Fruit fly (Drosophila melanogaster) whole organism, prepupa: Measurements from ENCODE around the gene wapl.

Source experiments
- Blimp-1 ChIP-seq: fragments of 200-800 bp; sonication (Bioruptor generic); optimal IDR thresholded peaks from 3 replicates; lab custom pipeline; 2017; ENCODE audit warnings: missing biosample characterization, missing genetic modification characterization, mild to moderate bottlenecking, moderate library complexity, missing genetic modification reagents
- CG10631 ChIP-seq: fragments of 200-800 bp; sonication (Bioruptor generic); optimal IDR thresholded peaks from 2 replicates; lab custom pipeline; 2016; ENCODE audit warnings: missing biosample characterization, missing genetic modification characterization
- CG10669 ChIP-seq: fragments of 200-800 bp; sonication (Bioruptor generic); optimal IDR thresholded peaks from 3 replicates; lab custom pipeline; 2018; ENCODE audit warnings: missing biosample characterization, mild to moderate bottlenecking, missing genetic modification characterization, moderate library complexity
- CG11762 ChIP-seq: fragments of 200-800 bp; sonication (Bioruptor generic); optimal IDR thresholded peaks from 3 replicates; lab custom pipeline; 2016; ENCODE audit warnings: missing biosample characterization, missing genetic modification characterization; ENCODE audit not compliant: insufficient read depth
- CG11902 ChIP-seq: fragments of 200-800 bp; sonication (Bioruptor generic); optimal IDR thresholded peaks from 3 replicates; lab custom pipeline; 2016; ENCODE audit warnings: missing biosample characterization, missing genetic modification characterization
- CG1621 ChIP-seq: fragments of 200-800 bp; sonication (Bioruptor generic); optimal IDR thresholded peaks from 3 replicates; lab custom pipeline; 2018; ENCODE audit warnings: missing biosample characterization, mild to moderate bottlenecking, missing genetic modification characterization
- CG16779 ChIP-seq: fragments of 200-800 bp; sonication (Bioruptor generic); optimal IDR thresholded peaks from 3 replicates; lab custom pipeline; 2017; ENCODE audit warnings: missing biosample characterization, mild to moderate bottlenecking, missing genetic modification characterization
- CG31627 ChIP-seq: fragments of 200-800 bp; sonication (Bioruptor generic); optimal IDR thresholded peaks from 3 replicates; lab custom pipeline; 2016; ENCODE audit warnings: missing biosample characterization, missing genetic modification characterization
- CG34406 ChIP-seq: fragments of 200-800 bp; sonication (Bioruptor generic); optimal IDR thresholded peaks from 3 replicates; lab custom pipeline; 2016; ENCODE audit warnings: missing biosample characterization, missing genetic modification characterization
- CG6792 ChIP-seq: fragments of 200-800 bp; sonication (Bioruptor generic); optimal IDR thresholded peaks from 3 replicates; lab custom pipeline; 2016; ENCODE audit warnings: missing biosample characterization, missing genetic modification characterization
- CG6808 ChIP-seq: fragments of 200-800 bp; sonication (Bioruptor generic); optimal IDR thresholded peaks from 3 replicates; lab custom pipeline; 2017; ENCODE audit warnings: missing biosample characterization, missing genetic modification characterization, mild to moderate bottlenecking, moderate library complexity, missing genetic modification reagents
- CG6854 ChIP-seq: fragments of 200-800 bp; sonication (Bioruptor generic); optimal IDR thresholded peaks from 2 replicates; lab custom pipeline; 2017; ENCODE audit warnings: missing biosample characterization, mild to moderate bottlenecking, missing genetic modification characterization
- CG8119 ChIP-seq: fragments of 200-800 bp; sonication (Bioruptor generic); IDR thresholded peaks from 3 replicates; pipeline ENCODE4 v1.3.6; 2022; ENCODE audit warnings: missing biosample characterization, missing genetic modification characterization
- CG8319 ChIP-seq: fragments of 200-800 bp; sonication (Bioruptor generic); optimal IDR thresholded peaks from 3 replicates; lab custom pipeline; 2016; ENCODE audit warnings: missing biosample characterization, missing genetic modification characterization
- CG9139 ChIP-seq: fragments of 200-800 bp; sonication (Bioruptor generic); optimal IDR thresholded peaks from 3 replicates; lab custom pipeline; 2017; ENCODE audit warnings: missing biosample characterization, mild to moderate bottlenecking, missing genetic modification characterization
- Eip78C ChIP-seq: fragments of 200-800 bp; sonication (Bioruptor generic); peaks from one replicate; lab custom pipeline; 2016; ENCODE audit warnings: missing biosample characterization, missing genetic modification characterization
- Eip93F ChIP-seq: fragments of 200-800 bp; sonication (Bioruptor generic); optimal IDR thresholded peaks from 2 replicates; lab custom pipeline; 2016; ENCODE audit warnings: missing biosample characterization, mild to moderate bottlenecking, missing genetic modification characterization
- Ets21C ChIP-seq: fragments of 200-800 bp; sonication (Bioruptor generic); optimal IDR thresholded peaks from 3 replicates; lab custom pipeline; 2016; ENCODE audit warnings: missing biosample characterization, missing genetic modification characterization
- Ets96B ChIP-seq: fragments of 200-800 bp; optimal IDR thresholded peaks from 2 replicates; lab custom pipeline; 2019; ENCODE audit warnings: missing biosample characterization, mild to moderate bottlenecking, missing genetic modification characterization, moderate library complexity
- Gug ChIP-seq: fragments of 200-800 bp; sonication (Bioruptor generic); IDR thresholded peaks from 2 replicates; pipeline ENCODE4 v1.3.6; 2022; ENCODE audit warnings: missing biosample characterization, missing genetic modification characterization
- Hr38 ChIP-seq: sonication (Bioruptor generic); optimal IDR thresholded peaks from 2 replicates; lab custom pipeline; 2016; ENCODE audit warnings: missing biosample characterization, missing genetic modification characterization
- Hr39 ChIP-seq: fragments of 200-800 bp; sonication (Bioruptor generic); optimal IDR thresholded peaks from 2 replicates; lab custom pipeline; 2016; ENCODE audit warnings: missing biosample characterization, missing genetic modification characterization
- Hr4 ChIP-seq: fragments of 200-800 bp; sonication (Bioruptor generic); optimal IDR thresholded peaks from 3 replicates; lab custom pipeline; 2016; ENCODE audit warnings: missing biosample characterization, missing genetic modification characterization
- OdsH ChIP-seq: fragments of 200-800 bp; sonication (Bioruptor generic); optimal IDR thresholded peaks from 3 replicates; lab custom pipeline; 2016; ENCODE audit warnings: missing biosample characterization, missing genetic modification characterization
- Sox102F ChIP-seq: fragments of 200-800 bp; sonication (Bioruptor generic); optimal IDR thresholded peaks from 2 replicates; lab custom pipeline; 2016; ENCODE audit warnings: missing biosample characterization, mild to moderate bottlenecking, missing genetic modification characterization
- Sox14 ChIP-seq: fragments of 200-800 bp; sonication (Bioruptor generic); optimal IDR thresholded peaks from 3 replicates; lab custom pipeline; 2016; ENCODE audit warnings: missing biosample characterization, missing genetic modification characterization
- Sox15 ChIP-seq: fragments of 200-800 bp; sonication (Bioruptor generic); optimal IDR thresholded peaks from 3 replicates; lab custom pipeline; 2016; ENCODE audit warnings: missing biosample characterization, missing genetic modification characterization
- achi ChIP-seq: fragments of 200-800 bp; sonication (Bioruptor generic); optimal IDR thresholded peaks from 3 replicates; lab custom pipeline; 2016; ENCODE audit warnings: missing biosample characterization, missing genetic modification characterization
- acj6 ChIP-seq: fragments of 200-800 bp; sonication (Bioruptor generic); optimal IDR thresholded peaks from 3 replicates; lab custom pipeline; 2016; ENCODE audit warnings: missing biosample characterization, missing genetic modification characterization
- cyc ChIP-seq: fragments of 200-800 bp; sonication (Bioruptor generic); optimal IDR thresholded peaks from 3 replicates; lab custom pipeline; 2016; ENCODE audit warnings: missing biosample characterization, missing genetic modification characterization
- dac ChIP-seq: fragments of 200-800 bp; sonication (Bioruptor generic); optimal IDR thresholded peaks from 2 replicates; lab custom pipeline; 2017; ENCODE audit warnings: missing biosample characterization, mild to moderate bottlenecking, missing genetic modification characterization
- dsx ChIP-seq: fragments of 200-800 bp; optimal IDR thresholded peaks from 3 replicates; lab custom pipeline; 2019; ENCODE audit warnings: missing biosample characterization, mild to moderate bottlenecking, missing genetic modification characterization, moderate library complexity; ENCODE audit not compliant: poor library complexity, severe bottlenecking
- eg ChIP-seq: fragments of 200-800 bp; sonication (Bioruptor generic); IDR thresholded peaks from 3 replicates; pipeline ENCODE4 v1.3.6; 2022; ENCODE audit warnings: missing biosample characterization, missing genetic modification characterization
- esn ChIP-seq: fragments of 200-800 bp; sonication (Bioruptor generic); optimal IDR thresholded peaks from 2 replicates; lab custom pipeline; 2016; ENCODE audit warnings: missing biosample characterization, mild to moderate bottlenecking, missing genetic modification characterization, moderate library complexity
- fd59A ChIP-seq: fragments of 200-800 bp; sonication (Bioruptor generic); optimal IDR thresholded peaks from 2 replicates; lab custom pipeline; 2017; ENCODE audit warnings: missing biosample characterization, mild to moderate bottlenecking, missing genetic modification characterization, missing genetic modification reagents
- fd85E ChIP-seq: fragments of 200-800 bp; sonication (Bioruptor generic); optimal IDR thresholded peaks from 3 replicates; lab custom pipeline; 2016; ENCODE audit warnings: missing biosample characterization, missing genetic modification characterization
- fkh ChIP-seq: fragments of 200-800 bp; sonication (Bioruptor generic); optimal IDR thresholded peaks from 3 replicates; lab custom pipeline; 2017; ENCODE audit warnings: missing biosample characterization, mild to moderate bottlenecking, missing genetic modification characterization, moderate library complexity
- net ChIP-seq: fragments of 200-800 bp; sonication (Bioruptor generic); optimal IDR thresholded peaks from 3 replicates; lab custom pipeline; 2016; ENCODE audit warnings: missing biosample characterization, missing genetic modification characterization
- pdm3 ChIP-seq: fragments of 200-800 bp; sonication (Bioruptor generic); optimal IDR thresholded peaks from 3 replicates; lab custom pipeline; 2016; ENCODE audit warnings: missing biosample characterization, missing genetic modification characterization
- salr ChIP-seq, 2 experiments: fragments of 200-800 bp; sonication (Bioruptor generic); optimal IDR thresholded peaks; 3 replicates each; lab custom pipeline; 2016 to 2018; ENCODE audit warnings: missing biosample characterization in 2 of 2, missing genetic modification characterization in 2 of 2, mild to moderate bottlenecking in 1 of 2
- ss ChIP-seq, 2 experiments: fragments of 200-800 bp; sonication (Bioruptor generic); optimal IDR thresholded peaks; 2 replicates in 1 of 2; 3 replicates in 1 of 2; lab custom pipeline; 2017 to 2018; ENCODE audit warnings: mild to moderate bottlenecking in 2 of 2, missing biosample characterization in 2 of 2, missing genetic modification characterization in 2 of 2, moderate library complexity in 1 of 2
- svp ChIP-seq: fragments of 200-800 bp; sonication (Bioruptor generic); peaks from one replicate; lab custom pipeline; 2016; ENCODE audit warnings: missing biosample characterization, missing genetic modification characterization
- topi ChIP-seq: fragments of 200-800 bp; sonication (Bioruptor generic); optimal IDR thresholded peaks from 3 replicates; lab custom pipeline; 2016; ENCODE audit warnings: missing biosample characterization, missing genetic modification characterization
- vri ChIP-seq: fragments of 200-800 bp; sonication (Bioruptor generic); optimal IDR thresholded peaks from 3 replicates; lab custom pipeline; 2016; ENCODE audit warnings: missing biosample characterization, mild to moderate bottlenecking, missing genetic modification characterization

wapl gene

DNA sequence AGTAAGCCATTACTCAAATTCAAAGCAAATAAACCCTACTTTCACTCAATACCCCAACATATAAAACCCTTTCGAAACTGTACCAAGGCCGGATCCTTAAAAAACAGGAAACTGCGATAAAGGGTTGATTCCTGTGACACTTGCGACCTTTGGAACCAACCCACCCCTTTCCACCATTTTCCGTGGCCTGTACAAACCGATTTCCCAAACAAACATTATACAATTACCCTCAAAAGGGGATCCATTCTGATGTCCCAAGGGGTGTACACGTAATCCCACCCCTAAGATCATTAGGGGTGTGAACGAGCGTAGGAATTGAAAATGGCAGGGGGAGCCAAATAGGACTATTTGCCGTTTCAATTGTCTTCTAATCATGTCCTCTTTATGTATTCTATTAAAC is 19.2 kb downstream of the wapl start:
- TF ChIP-seq Hr38 (GFP tag; lab: Kevin White, UChicago) (no peak), vri (GFP tag; lab: Kevin White, UChicago) (no peak), OdsH (GFP tag; lab: Kevin White, UChicago) (no peak)

DNA sequence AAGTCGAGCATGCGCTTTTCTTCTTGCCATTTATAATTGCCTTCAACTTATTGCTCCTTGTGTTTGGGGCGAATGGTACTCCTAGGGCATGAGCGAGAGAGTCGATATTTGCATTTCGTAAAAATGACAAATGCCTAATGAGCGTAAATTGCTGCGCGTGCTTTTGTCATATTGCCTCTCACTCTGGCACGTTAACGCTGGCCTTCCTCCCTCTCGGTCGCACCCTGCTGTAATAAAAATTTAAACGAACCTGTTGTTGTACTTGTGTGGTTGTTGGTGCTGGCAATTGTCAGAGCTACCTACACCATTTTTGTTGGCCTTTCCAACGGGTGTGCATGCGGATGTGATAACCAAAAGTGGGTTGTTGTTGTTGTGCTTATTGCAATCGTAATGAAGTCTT is 20.4 kb downstream of the wapl start:
- TF ChIP-seq Hr39 (GFP tag; lab: Kevin White, UChicago) (no peak), Eip78C (GFP tag; lab: Kevin White, UChicago) (peak; percentile 18), CG16779 (tag; lab: Kevin White, UChicago) (no peak), fkh (peak; percentile 4)

DNA sequence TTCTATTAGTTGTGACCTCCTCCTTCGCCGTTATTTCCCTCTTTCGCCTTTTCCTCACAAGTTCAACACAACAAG is 20.6 kb downstream of the wapl start, which contains the start of gene ph-p:
Gene ph-p (minus strand): TSS at position 30 of the 75 bp plus-strand sequence.
- TF ChIP-seq net, result no peak
- no peak for TF ChIP-seq esn (GFP tag; lab: Kevin White, UChicago)
- no peak for TF ChIP-seq vri (GFP tag; lab: Kevin White, UChicago)
- no peak for TF ChIP-seq Sox15 (GFP tag; lab: Kevin White, UChicago)
- no peak for TF ChIP-seq fd59A (GFP tag; lab: Kevin White, UChicago)
- no peak for TF ChIP-seq eg
- no peak for TF ChIP-seq cyc (GFP tag; lab: Kevin White, UChicago)
- TF ChIP-seq CG34406 (GFP tag; lab: Kevin White, UChicago), result no peak
- no peak for TF ChIP-seq Eip78C (GFP tag; lab: Kevin White, UChicago)
- TF ChIP-seq Ets96B (tag; lab: Kevin White, UChicago), result no peak
- no peak for TF ChIP-seq Hr4 (GFP tag; lab: Kevin White, UChicago)
- TF ChIP-seq dac, result no peak
- TF ChIP-seq Blimp-1 (GFP tag; lab: Kevin White, UChicago), result no peak
- no peak for TF ChIP-seq Sox14 (GFP tag; lab: Kevin White, UChicago)
- no peak for TF ChIP-seq CG6808 (GFP tag; lab: Kevin White, UChicago)
- TF ChIP-seq CG6792 (GFP tag; lab: Kevin White, UChicago), result no peak
- TF ChIP-seq CG11762, result no peak
- TF ChIP-seq Hr39 (GFP tag; lab: Kevin White, UChicago), result no peak
- TF ChIP-seq svp (GFP tag; lab: Kevin White, UChicago), result no peak
- no peak for TF ChIP-seq ss (GFP tag; optimal IDR thresholded peaks at IDR 0.05; lab: Kevin White, UChicago)

DNA sequence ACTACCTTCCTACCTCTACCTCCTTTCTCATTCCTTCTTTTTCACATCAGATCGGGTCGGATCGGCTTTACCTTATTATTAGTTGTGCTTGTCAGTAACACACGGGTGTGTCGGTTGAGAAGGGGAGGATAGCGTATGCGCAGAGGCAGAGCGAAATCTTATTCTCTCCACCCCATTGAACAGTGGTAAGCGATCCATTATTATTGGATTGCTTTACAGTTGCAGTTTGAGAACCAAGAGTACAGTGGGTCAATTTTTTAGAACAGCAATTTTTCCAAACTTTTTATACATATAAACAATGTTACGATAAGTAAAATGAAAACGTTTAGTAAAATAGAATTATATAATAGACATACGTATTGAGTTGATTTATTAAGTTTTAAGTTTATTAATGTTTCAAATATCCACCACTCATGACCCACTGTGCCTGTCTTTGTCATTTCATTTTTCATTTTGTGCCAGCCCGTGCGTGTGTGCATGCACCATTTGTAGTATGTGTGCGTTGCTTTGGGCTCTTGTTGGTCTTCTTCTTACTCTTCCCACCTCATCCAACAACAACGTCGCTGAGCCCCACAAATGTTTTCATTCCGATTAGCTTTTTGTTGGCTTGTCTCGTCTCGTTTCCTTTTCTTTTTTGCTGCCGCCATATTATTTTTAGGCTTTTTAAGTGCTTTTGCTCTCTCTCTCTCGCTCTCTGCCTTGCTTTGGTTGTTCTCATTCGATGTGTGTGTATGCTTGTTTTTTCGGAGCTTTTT is 21.0 kb downstream of the wapl start:
- peak; percentile 94 for TF ChIP-seq Hr39 (GFP tag; lab: Kevin White, UChicago)
- TF ChIP-seq CG11902 (GFP tag; lab: Kevin White, UChicago), result peak; percentile 97
- TF ChIP-seq Sox102F, result peak; percentile 97
- peak; percentile 99 for TF ChIP-seq CG10669 (GFP tag; lab: Kevin White, UChicago)
- peak; percentile 94 to 96 for TF ChIP-seq salr (GFP tag; optimal IDR thresholded peaks at IDR 0.05; lab: Kevin White, UChicago)
- peak; percentile 96 for TF ChIP-seq Ets21C (GFP tag; lab: Kevin White, UChicago)
- peak; percentile 97 for TF ChIP-seq CG1621 (tag; lab: Kevin White, UChicago)
- TF ChIP-seq Eip78C (GFP tag; lab: Kevin White, UChicago), result peak; percentile 99
- TF ChIP-seq topi (GFP tag; lab: Kevin White, UChicago), result peak; percentile 99
- TF ChIP-seq pdm3 (GFP tag; lab: Kevin White, UChicago), result peak; percentile 98
- TF ChIP-seq Gug, result peak; percentile 99
- peak; percentile 98 for TF ChIP-seq acj6 (GFP tag; lab: Kevin White, UChicago)
- peak; percentile 97 for TF ChIP-seq dsx (GFP tag; lab: Kevin White, UChicago)
- TF ChIP-seq esn (GFP tag; lab: Kevin White, UChicago), result peak; percentile 97
- peak; percentile 97 for TF ChIP-seq Eip93F (GFP tag; lab: Kevin White, UChicago)
- TF ChIP-seq CG10631 (GFP tag; lab: Kevin White, UChicago), result peak; percentile 98
- TF ChIP-seq fd85E (GFP tag; lab: Kevin White, UChicago), result peak; percentile 91
- peak; percentile 97 to 99 for TF ChIP-seq ss (GFP tag; optimal IDR thresholded peaks at IDR 0.05; lab: Kevin White, UChicago)
- TF ChIP-seq Ets96B (tag; lab: Kevin White, UChicago), result peak; percentile 99
- TF ChIP-seq CG8119 (GFP tag; lab: Robert Waterston, UW), result peak; percentile 99
- TF ChIP-seq eg, result peak; percentile 98
- TF ChIP-seq CG8319 (GFP tag; lab: Kevin White, UChicago), result peak; percentile 97
- TF ChIP-seq fd59A (GFP tag; lab: Kevin White, UChicago), result peak; percentile 99
- TF ChIP-seq CG9139, result peak; percentile 97
- peak; percentile 95 for TF ChIP-seq vri (GFP tag; lab: Kevin White, UChicago)
- TF ChIP-seq CG6792 (GFP tag; lab: Kevin White, UChicago), result peak; percentile 97
- peak; percentile 97 for TF ChIP-seq CG6854 (GFP tag; lab: Kevin White, UChicago)
- TF ChIP-seq CG31627, result peak; percentile 94
- TF ChIP-seq achi (GFP tag; lab: Kevin White, UChicago), result peak; percentile 98
- TF ChIP-seq Blimp-1 (GFP tag; lab: Kevin White, UChicago), result peak; percentile 92
- peak; percentile 97 for TF ChIP-seq CG16779 (tag; lab: Kevin White, UChicago)
